Fruit fly (Drosophila melanogaster) S2 (cell line): ENCODE measurements around the gene Rh2.

ENCODE experiments used
- CG8478 ChIP-seq: fragments of >200 bp; optimal IDR thresholded peaks from 2 replicates; lab custom pipeline; 2018
- CTCF ChIP-seq, 2 experiments: fragments of >200 bp; optimal IDR thresholded peaks; 2 replicates each; lab custom pipeline; 2018

dm6 chr3R:18917976-18918871, 19.0 kb downstream of the Rh2 start:
- TF ChIP-seq CTCF (optimal IDR thresholded peaks at IDR 0.05; lab: Kevin White, UChicago) (peak; percentile 68 to 71), CG8478 (lab: Kevin White, UChicago) (no peak)
